Worm (Caenorhabditis elegans) whole organism, L3 larva: ENCODE data around the gene Y47D7A.2.

Experiments used
- ceh-82 ChIP-seq: fragments of 150-350 bp; optimal IDR thresholded peaks from 2 replicates; lab custom pipeline; 2014; ENCODE audit warnings: missing biosample characterization, missing genetic modification characterization
- egl-27 ChIP-seq: sonication (generic microtip); optimal IDR thresholded peaks from 4 replicates; lab custom pipeline; 2017; ENCODE audit warnings: missing biosample characterization, missing genetic modification reagents, missing genetic modification characterization
- elt-3 ChIP-seq, 3 experiments: fragments of 150-350 bp in 1 of 3; sonication (generic microtip) in 2 of 3; optimal IDR thresholded peaks; 2 replicates in 2 of 3; 4 replicates in 1 of 3; lab custom pipeline; 2014 to 2017; ENCODE audit warnings: missing biosample characterization in 3 of 3, missing genetic modification characterization in 3 of 3
- nhr-12 ChIP-seq: fragments of 150-350 bp; optimal IDR thresholded peaks from 2 replicates; lab custom pipeline; 2014; ENCODE audit warnings: missing biosample characterization, missing genetic modification characterization
- nhr-76 ChIP-seq: fragments of 150-350 bp; sonication (generic microtip); optimal IDR thresholded peaks from 5 replicates; lab custom pipeline; 2014; ENCODE audit warnings: missing biosample characterization, missing genetic modification characterization
- pha-4 ChIP-seq: fragments of 150-350 bp; optimal IDR thresholded peaks from 2 replicates; lab custom pipeline; 2014; ENCODE audit warnings: missing biosample characterization, missing genetic modification reagents, missing genetic modification characterization
- snpc-4 ChIP-seq: fragments of 150-350 bp; optimal IDR thresholded peaks from 2 replicates; lab custom pipeline; 2014; ENCODE audit warnings: missing biosample characterization, missing genetic modification characterization
- tbx-2 ChIP-seq: sonication (generic microtip); optimal IDR thresholded peaks from 2 replicates; lab custom pipeline; 2016; ENCODE audit warnings: mild to moderate bottlenecking, missing genetic modification characterization, missing compliant biosample characterization
- zag-1 ChIP-seq: fragments of 150-350 bp; optimal IDR thresholded peaks from 2 replicates; lab custom pipeline; 2014; ENCODE audit warnings: missing biosample characterization, missing genetic modification characterization
- ztf-11 ChIP-seq: fragments of 150-350 bp; optimal IDR thresholded peaks from 2 replicates; lab custom pipeline; 2014; ENCODE audit warnings: missing biosample characterization, missing genetic modification characterization
- ztf-4 ChIP-seq: fragments of 150-350 bp; optimal IDR thresholded peaks from 2 replicates; lab custom pipeline; 2014; ENCODE audit warnings: missing biosample characterization, missing genetic modification characterization

DNA sequence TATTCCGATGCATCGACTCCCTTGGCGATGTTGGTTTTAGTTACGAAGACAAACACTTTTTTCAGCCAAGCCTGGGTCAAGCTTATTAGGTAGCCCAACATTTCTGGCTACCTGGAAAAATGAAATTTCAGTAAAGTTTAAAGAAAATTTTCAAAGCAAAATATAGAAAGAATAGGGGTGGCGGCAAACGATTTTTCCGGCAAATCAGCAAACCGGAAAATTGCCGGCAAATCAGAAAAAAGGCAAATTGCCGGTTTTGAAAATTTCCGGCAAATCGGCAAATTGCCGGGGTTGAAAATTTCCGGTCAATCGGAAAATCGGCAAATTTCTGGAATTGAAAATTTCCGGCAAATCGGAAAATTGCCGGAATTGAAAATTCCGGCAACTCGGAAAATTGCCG, 42.5 kb upstream of the Y47D7A.2 start, which contains the start of gene F32D1.8:
- TF ChIP-seq pha-4 (tag; lab: Kevin White, UChicago) (no peak), nhr-12 (tag; lab: Kevin White, UChicago) (no peak), tbx-2 (tag; lab: Kevin White, UChicago) (no peak), nhr-76 (tag; lab: Kevin White, UChicago) (no peak), snpc-4 (tag; lab: Kevin White, UChicago) (no peak), egl-27 (tag; lab: Kevin White, UChicago) (no peak), elt-3 (tag; optimal IDR thresholded peaks at IDR 0.05; lab: Kevin White, UChicago) (no peak), ztf-11 (tag; lab: Kevin White, UChicago) (no peak), zag-1 (tag; lab: Kevin White, UChicago) (no peak), ceh-82 (tag; lab: Kevin White, UChicago) (no peak), ztf-4 (tag; lab: Kevin White, UChicago) (no peak)
